Fruit fly (Drosophila melanogaster) whole organism, embryonic: Measurements from ENCODE around the gene CG13667.

Experiments
- Antp ChIP-seq: fragments of 200-800 bp; sonication (Bioruptor generic); optimal IDR thresholded peaks from 3 replicates; lab custom pipeline; 2016; ENCODE audit warnings: missing biosample characterization, missing genetic modification characterization
- Awh ChIP-seq: fragments of 200-800 bp; sonication (Bioruptor generic); IDR thresholded peaks from 2 replicates; pipeline ENCODE4, ENCODE4 v1.3.6; 2022; ENCODE audit warnings: missing biosample characterization, missing genetic modification characterization
- B-H1 ChIP-seq: fragments of 200-800 bp; sonication (Bioruptor generic); IDR thresholded peaks from 3 replicates; pipeline ENCODE4 v1.3.6; 2022; ENCODE audit warnings: missing biosample characterization, missing genetic modification characterization
- CG12299 ChIP-seq: fragments of 200-800 bp; sonication (Bioruptor generic); optimal IDR thresholded peaks from 2 replicates; lab custom pipeline; 2018; ENCODE audit warnings: missing biosample characterization, mild to moderate bottlenecking, missing genetic modification characterization
- CG13287 ChIP-seq: fragments of 200-800 bp; sonication (Bioruptor generic); IDR thresholded peaks from 2 replicates; pipeline ENCODE4 v1.3.6; 2022; ENCODE audit warnings: missing biosample characterization, missing genetic modification characterization; ENCODE audit not compliant: partially characterized antibody
- CG14860 ChIP-seq: fragments of 200-800 bp; sonication (Bioruptor generic); IDR thresholded peaks from 3 replicates; pipeline ENCODE4 v1.3.6; 2022; ENCODE audit warnings: missing biosample characterization, missing genetic modification characterization; ENCODE audit not compliant: partially characterized antibody
- CG32772 ChIP-seq: fragments of 200-800 bp; sonication (Bioruptor generic); IDR thresholded peaks from 2 replicates; pipeline ENCODE4 v1.3.6; 2022; ENCODE audit warnings: missing biosample characterization, missing genetic modification characterization
- CG34376 ChIP-seq: fragments of 200-800 bp; sonication (Bioruptor generic); optimal IDR thresholded peaks from 2 replicates; lab custom pipeline; 2018; ENCODE audit warnings: missing biosample characterization, mild to moderate bottlenecking, missing genetic modification characterization
- CG6791 ChIP-seq: fragments of 200-800 bp; sonication (Bioruptor generic); IDR thresholded peaks from 3 replicates; pipeline ENCODE4 v1.3.6; 2022; ENCODE audit warnings: missing biosample characterization, missing genetic modification characterization; ENCODE audit not compliant: partially characterized antibody
- CG9437 ChIP-seq: fragments of 200-800 bp; sonication (Bioruptor generic); optimal IDR thresholded peaks from 2 replicates; lab custom pipeline; 2018; ENCODE audit warnings: missing biosample characterization, mild to moderate bottlenecking, missing genetic modification characterization
- CG9876 ChIP-seq: fragments of 200-800 bp; sonication (Bioruptor generic); optimal IDR thresholded peaks from 2 replicates; lab custom pipeline; 2016; ENCODE audit warnings: missing biosample characterization, missing genetic modification characterization
- Doc3 ChIP-seq: fragments of 200-800 bp; sonication (Bioruptor generic); IDR thresholded peaks from 3 replicates; pipeline ENCODE4 v1.3.6; 2022; ENCODE audit warnings: missing biosample characterization, missing genetic modification characterization; ENCODE audit not compliant: partially characterized antibody
- Drgx ChIP-seq: fragments of 200-800 bp; sonication (Bioruptor generic); IDR thresholded peaks from 2 replicates; pipeline ENCODE4 v1.3.6; 2022; ENCODE audit warnings: missing biosample characterization, missing genetic modification characterization
- E2f2 ChIP-seq: fragments of 200-800 bp; sonication (Bioruptor generic); IDR thresholded peaks from 2 replicates; pipeline ENCODE4 v1.3.6; 2022; ENCODE audit warnings: missing biosample characterization, missing genetic modification characterization
- GATAe ChIP-seq: fragments of 200-800 bp; sonication (Bioruptor generic); conservative IDR thresholded peaks from 2 replicates; pipeline ENCODE4 v1.3.6; 2022; ENCODE audit warnings: missing biosample characterization, missing genetic modification characterization
- Hey ChIP-seq: fragments of 200-800 bp; sonication (Bioruptor generic); optimal IDR thresholded peaks from 3 replicates; lab custom pipeline; 2018; ENCODE audit warnings: missing biosample characterization, mild to moderate bottlenecking, missing genetic modification characterization
- Med ChIP-seq: fragments of 200-800 bp; sonication (Bioruptor generic); peaks from one replicate; lab custom pipeline; 2016; ENCODE audit warnings: missing biosample characterization, missing genetic modification characterization, mild to moderate bottlenecking, inconsistent platforms, moderate library complexity
- Scr ChIP-seq: fragments of 200-800 bp; sonication (Bioruptor generic); IDR thresholded peaks from 2 replicates; pipeline ENCODE4 v1.3.6; 2022; ENCODE audit warnings: missing biosample characterization, missing genetic modification characterization; ENCODE audit not compliant: partially characterized antibody
- Side ChIP-seq: fragments of 200-800 bp; sonication (Bioruptor generic); optimal IDR thresholded peaks from 2 replicates; lab custom pipeline; 2016; ENCODE audit warnings: missing biosample characterization, missing genetic modification characterization
- Sry-δ ChIP-seq: fragments of 200-800 bp; sonication (Bioruptor generic); optimal IDR thresholded peaks from 2 replicates; lab custom pipeline; 2016; ENCODE audit warnings: missing biosample characterization, missing genetic modification characterization
- Trl ChIP-seq, 3 experiments: fragments of >200 bp in 2 of 3; fragments of 200-800 bp in 1 of 3; sonication (Bioruptor generic) in 1 of 3; optimal IDR thresholded peaks; 2 replicates in 1 of 3; 3 replicates in 2 of 3; lab custom pipeline; 2016 to 2017; ENCODE audit warnings: missing biosample characterization in 1 of 3, missing genetic modification characterization in 1 of 3
- Xrp1 ChIP-seq: fragments of 200-800 bp; sonication (Bioruptor generic); IDR thresholded peaks from 2 replicates; pipeline ENCODE4 v1.3.6; 2022; ENCODE audit warnings: missing biosample characterization, missing genetic modification characterization
- bbx ChIP-seq: fragments of 200-800 bp; sonication (Bioruptor generic); IDR thresholded peaks from 2 replicates; pipeline ENCODE4 v1.3.6; 2022; ENCODE audit warnings: missing biosample characterization, missing genetic modification characterization; ENCODE audit not compliant: partially characterized antibody
- bsh ChIP-seq, 2 experiments: fragments of 200-800 bp; sonication (Bioruptor generic); optimal IDR thresholded peaks; 2 replicates each; lab custom pipeline; 2017 to 2018; ENCODE audit warnings: mild to moderate bottlenecking in 2 of 2, missing biosample characterization in 2 of 2, missing genetic modification characterization in 2 of 2, moderate library complexity in 1 of 2
- crp ChIP-seq, 2 experiments: fragments of 200-800 bp; sonication (Bioruptor generic); optimal IDR thresholded peaks; 2 replicates in 1 of 2; 3 replicates in 1 of 2; lab custom pipeline; 2017; ENCODE audit warnings: missing biosample characterization in 2 of 2, missing genetic modification characterization in 2 of 2, mild to moderate bottlenecking in 1 of 2, moderate library complexity in 1 of 2
- danr ChIP-seq: fragments of 200-800 bp; sonication (Bioruptor generic); IDR thresholded peaks from 2 replicates; pipeline ENCODE4 v1.3.6; 2022; ENCODE audit warnings: missing biosample characterization, missing genetic modification characterization
- dpn ChIP-seq, 2 experiments: fragments of 200-800 bp; sonication (Bioruptor generic); optimal IDR thresholded peaks; 3 replicates each; lab custom pipeline; 2016; ENCODE audit warnings: missing biosample characterization in 2 of 2, missing genetic modification characterization in 2 of 2
- ems ChIP-seq: fragments of 200-800 bp; sonication (Bioruptor generic); optimal IDR thresholded peaks from 3 replicates; lab custom pipeline; 2016; ENCODE audit warnings: missing biosample characterization, missing genetic modification characterization
- exex ChIP-seq: fragments of 200-800 bp; sonication (Bioruptor generic); optimal IDR thresholded peaks from 4 replicates; lab custom pipeline; 2018; ENCODE audit warnings: missing biosample characterization, mild to moderate bottlenecking, missing genetic modification characterization, moderate library complexity
- ftz-f1 ChIP-seq: fragments of 200-800 bp; sonication (Bioruptor generic); optimal IDR thresholded peaks from 2 replicates; lab custom pipeline; 2016; ENCODE audit warnings: missing biosample characterization, missing genetic modification characterization
- gce ChIP-seq: fragments of 200-800 bp; sonication (Bioruptor generic); IDR thresholded peaks from 3 replicates; pipeline ENCODE4 v1.3.6; 2022; ENCODE audit warnings: missing biosample characterization, missing genetic modification characterization
- grau ChIP-seq: fragments of 200-800 bp; optimal IDR thresholded peaks from 3 replicates; lab custom pipeline; 2019; ENCODE audit warnings: missing biosample characterization, mild to moderate bottlenecking, missing genetic modification characterization, moderate library complexity
- grn ChIP-seq: fragments of 200-800 bp; sonication (Bioruptor generic); optimal IDR thresholded peaks from 3 replicates; lab custom pipeline; 2017; ENCODE audit warnings: missing biosample characterization, missing genetic modification characterization
- gro ChIP-seq: fragments of 200-800 bp; sonication (Bioruptor generic); optimal IDR thresholded peaks from 2 replicates; lab custom pipeline; 2016; ENCODE audit warnings: missing biosample characterization, missing genetic modification characterization
- h ChIP-seq: fragments of >200 bp; optimal IDR thresholded peaks from 2 replicates; lab custom pipeline; 2017
- hb ChIP-seq: fragments of 200-800 bp; sonication (Bioruptor generic); IDR thresholded peaks from 3 replicates; pipeline ENCODE4 v1.3.6; 2022; ENCODE audit warnings: missing biosample characterization, missing genetic modification characterization; ENCODE audit not compliant: partially characterized antibody
- knrl ChIP-seq: fragments of 200-800 bp; sonication (Bioruptor generic); IDR thresholded peaks from 3 replicates; pipeline ENCODE4 v1.3.6; 2022; ENCODE audit warnings: missing biosample characterization, missing genetic modification characterization; ENCODE audit not compliant: partially characterized antibody
- mld ChIP-seq: fragments of 200-800 bp; sonication (Bioruptor generic); IDR thresholded peaks from 3 replicates; pipeline ENCODE4 v1.3.6; 2022; ENCODE audit warnings: missing biosample characterization, missing genetic modification characterization; ENCODE audit not compliant: partially characterized antibody
- nom ChIP-seq: fragments of 200-800 bp; sonication (Bioruptor generic); optimal IDR thresholded peaks from 2 replicates; lab custom pipeline; 2017; ENCODE audit warnings: missing biosample characterization, missing genetic modification characterization, mild to moderate bottlenecking, moderate library complexity, missing genetic modification reagents
- scrt ChIP-seq: fragments of 200-800 bp; sonication (Bioruptor generic); optimal IDR thresholded peaks from 2 replicates; lab custom pipeline; 2018; ENCODE audit warnings: missing biosample characterization, mild to moderate bottlenecking, missing genetic modification characterization, moderate library complexity
- sqz ChIP-seq: fragments of 200-800 bp; sonication (Bioruptor generic); optimal IDR thresholded peaks from 3 replicates; lab custom pipeline; 2018; ENCODE audit warnings: missing biosample characterization, mild to moderate bottlenecking, missing genetic modification characterization
- tap ChIP-seq: fragments of 200-800 bp; optimal IDR thresholded peaks from 3 replicates; lab custom pipeline; 2019; ENCODE audit warnings: missing biosample characterization, mild to moderate bottlenecking, missing genetic modification characterization, moderate library complexity
- unc-4 ChIP-seq: fragments of 200-800 bp; sonication (Bioruptor generic); IDR thresholded peaks from 2 replicates; pipeline ENCODE4 v1.3.6; 2022; ENCODE audit warnings: missing biosample characterization, missing genetic modification characterization; ENCODE audit not compliant: partially characterized antibody
- zen2 ChIP-seq: fragments of 200-800 bp; sonication (Bioruptor generic); IDR thresholded peaks from 3 replicates; pipeline ENCODE4 v1.3.6; 2022; ENCODE audit warnings: missing biosample characterization, missing genetic modification characterization; ENCODE audit not compliant: partially characterized antibody

CG13667 gene

DNA sequence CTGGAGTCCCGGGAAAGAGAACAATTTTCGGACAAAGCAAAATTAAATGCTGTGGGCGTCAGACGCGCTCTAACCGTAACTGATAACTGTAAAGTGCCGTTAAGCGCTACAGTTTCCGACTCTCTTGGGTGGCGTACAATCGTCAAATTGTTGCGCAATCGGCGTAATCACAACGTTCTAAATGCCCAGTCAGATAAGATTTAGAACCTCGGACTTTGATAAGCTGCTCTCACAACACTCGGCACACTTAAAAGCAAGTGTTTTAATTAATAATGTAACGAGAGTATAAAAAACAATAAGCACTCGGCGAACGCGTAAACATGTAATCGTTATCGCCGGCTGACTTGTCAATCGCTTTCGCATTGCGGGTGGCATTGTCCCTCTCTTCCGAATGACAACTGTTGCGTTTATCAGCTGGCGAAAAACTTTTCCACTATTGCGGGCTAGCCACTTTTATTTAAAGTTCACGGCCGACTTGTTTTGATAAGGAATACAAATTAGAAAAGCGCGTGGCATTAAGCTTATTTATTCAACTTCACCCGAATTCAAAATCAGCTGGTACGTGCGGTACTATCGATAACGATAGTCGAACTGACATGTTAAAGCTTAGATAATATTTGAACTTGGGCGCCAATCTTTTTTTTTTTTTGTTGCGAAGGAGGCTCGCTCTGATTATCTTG lies 46.3 kb upstream of the CG13667 start (continued):
- TF ChIP-seq dpn (GFP tag; optimal IDR thresholded peaks at IDR 0.05; lab: Kevin White, UChicago) (no peak), sqz (GFP tag; lab: Kevin White, UChicago) (peak; percentile 51), crp (GFP tag; optimal IDR thresholded peaks at IDR 0.05; lab: Kevin White, UChicago) (peak in 1 of 2 experiments; percentile 85), CG9876 (GFP tag; lab: Kevin White, UChicago) (no peak), hb (peak; percentile 47; the same call in 1 of the 3 replicates), Side (GFP tag; lab: Kevin White, UChicago) (no peak), E2f2 (GFP tag; lab: Robert Waterston, UW) (peak; percentile 88), CG6791 (peak; percentile 74), GATAe (GFP tag; lab: Robert Waterston, UW) (peak; percentile 50), zen2 (GFP tag; lab: Robert Waterston, UW) (peak; percentile 14; the same call in 1 of the 3 replicates), ftz-f1 (GFP tag; lab: Kevin White, UChicago) (peak; percentile 61), Xrp1 (0 out of 2 replicates have a peak, but pooled peaks have one; percentile 7), Med (GFP tag; lab: Kevin White, UChicago) (peak; percentile 58), CG9437 (GFP tag; lab: Kevin White, UChicago) (peak; percentile 10), knrl (GFP tag; lab: Robert Waterston, UW) (0 out of 3 replicates have a peak, but pooled peaks have one; percentile 37), ems (GFP tag; lab: Kevin White, UChicago) (no peak), grau (tag; lab: Kevin White, UChicago) (peak; percentile 17), Scr (GFP tag; lab: Robert Waterston, UW) (peak; percentile 72), CG13287 (peak; percentile 76), mld (0 out of 3 replicates have a peak, but pooled peaks have one; percentile 61), Doc3 (GFP tag; lab: Robert Waterston, UW) (peak; percentile 51; the same call in 1 of the 3 replicates), Hey (tag; lab: Kevin White, UChicago) (peak; percentile 46), unc-4 (peak; percentile 74), gce (GFP tag; lab: Robert Waterston, UW) (no peak), Sry-δ (GFP tag; lab: Kevin White, UChicago) (peak; percentile 55), bbx (GFP tag; lab: Robert Waterston, UW) (peak; percentile 57; the same call in 1 of the 2 replicates), Antp (no peak), tap (tag; lab: Kevin White, UChicago) (no peak), CG34376 (GFP tag; lab: Kevin White, UChicago) (peak; percentile 95), grn (GFP tag; lab: Kevin White, UChicago) (peak; percentile 87), CG14860 (GFP tag; lab: Robert Waterston, UW) (peak; percentile 65; the same call in 1 of the 3 replicates), B-H1 (GFP tag; lab: Robert Waterston, UW) (no peak), gro (no peak), danr (GFP tag; lab: Robert Waterston, UW) (no peak), scrt (GFP tag; lab: Kevin White, UChicago) (peak; percentile 95)
- TF ChIP-seq, all 482 proteins: peak for 68

DNA sequence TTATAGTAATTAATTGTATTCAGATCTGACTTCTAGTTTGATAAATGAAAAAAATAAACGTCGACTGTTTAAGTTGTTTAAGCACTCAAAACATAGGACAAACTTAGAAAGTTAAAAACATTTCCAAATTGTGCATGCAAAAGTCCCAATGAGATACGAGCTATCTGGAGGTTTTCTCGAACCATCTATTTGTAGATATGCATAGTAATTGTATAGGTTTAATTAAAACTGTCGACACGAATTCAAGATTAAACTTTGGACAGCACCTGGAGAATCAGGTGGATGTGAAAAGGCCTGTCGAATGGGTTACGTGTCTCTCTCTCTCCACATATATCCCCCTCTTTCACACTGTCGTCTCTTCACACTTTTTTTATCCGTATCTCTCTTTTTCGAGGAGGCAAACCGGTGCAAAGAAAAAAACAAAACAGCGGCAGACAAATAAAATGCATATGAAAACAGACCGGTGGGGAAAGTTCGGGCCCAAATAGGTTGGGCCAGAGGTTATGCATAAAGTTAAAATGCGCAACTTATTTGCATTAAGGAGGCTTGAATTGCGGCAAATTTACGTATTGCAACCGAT lies 45.1 kb upstream of the CG13667 start:
- no peak for TF ChIP-seq Xrp1
- TF ChIP-seq nom (GFP tag; lab: Kevin White, UChicago), result peak; percentile 93
- TF ChIP-seq Drgx (GFP tag; lab: Robert Waterston, UW), result 0 out of 2 replicates have a peak, but pooled peaks have one; percentile 24
- 0 out of 2 replicates have a peak, but pooled peaks have one; percentile 16 for TF ChIP-seq Awh (GFP tag; lab: Robert Waterston, UW)
- peak; percentile 23 for TF ChIP-seq sqz (GFP tag; lab: Kevin White, UChicago)
- no peak for TF ChIP-seq CG12299 (tag; lab: Kevin White, UChicago)
- peak in 1 of 2 experiments; percentile 65 for TF ChIP-seq bsh (GFP tag; optimal IDR thresholded peaks at IDR 0.05; lab: Kevin White, UChicago)
- TF ChIP-seq exex (tag; lab: Kevin White, UChicago), result peak; percentile 50
- no peak for TF ChIP-seq h (lab: Kevin White, UChicago)
- TF ChIP-seq CG32772, result 0 out of 2 replicates have a peak, but pooled peaks have one; percentile 16
- TF ChIP-seq Trl (optimal IDR thresholded peaks at IDR 0.05; lab: Kevin White, UChicago), result peak in 1 of 2 experiments; percentile 34
- TF ChIP-seq Trl (GFP tag; optimal IDR thresholded peaks at IDR 0.05; lab: Kevin White, UChicago), result no peak
